Worm (Caenorhabditis elegans): ENCODE measurements around the gene lips-6.

The lips-6 gene

DNA sequence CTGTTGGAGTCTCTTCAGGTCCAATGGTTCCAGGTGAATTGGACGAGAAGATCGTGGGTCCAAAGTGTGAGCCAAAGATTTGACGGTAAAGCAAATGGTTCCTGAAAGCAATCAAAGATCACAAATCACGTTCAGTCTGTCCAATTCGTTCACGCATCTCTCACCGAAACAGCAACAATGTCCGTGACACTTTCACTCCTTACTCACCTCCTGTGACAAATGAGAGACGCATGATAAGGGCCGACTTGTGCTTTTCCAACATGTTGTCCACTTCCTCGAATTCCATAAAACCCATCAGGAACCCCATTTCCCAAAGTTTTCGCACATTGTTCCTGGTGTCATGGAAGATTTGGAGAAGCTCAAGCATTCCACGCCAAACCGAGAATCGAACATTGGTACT lies 24.9 kb upstream of the lips-6 start:
- TF ChIP-seq nhr-12 (tag; optimal IDR thresholded peaks at IDR 0.05) (no peak), nhr-237 (tag; optimal IDR thresholded peaks at IDR 0.05) (no peak), ceh-39 (tag; optimal IDR thresholded peaks at IDR 0.05) (no peak), bed-3 (GFP tag; optimal IDR thresholded peaks at IDR 0.05) (no peak), nhr-76 (tag; optimal IDR thresholded peaks at IDR 0.05) (no peak), ztf-11 (tag; optimal IDR thresholded peaks at IDR 0.05) (no peak), unc-62 (GFP tag; optimal IDR thresholded peaks at IDR 0.05) (no peak)

DNA sequence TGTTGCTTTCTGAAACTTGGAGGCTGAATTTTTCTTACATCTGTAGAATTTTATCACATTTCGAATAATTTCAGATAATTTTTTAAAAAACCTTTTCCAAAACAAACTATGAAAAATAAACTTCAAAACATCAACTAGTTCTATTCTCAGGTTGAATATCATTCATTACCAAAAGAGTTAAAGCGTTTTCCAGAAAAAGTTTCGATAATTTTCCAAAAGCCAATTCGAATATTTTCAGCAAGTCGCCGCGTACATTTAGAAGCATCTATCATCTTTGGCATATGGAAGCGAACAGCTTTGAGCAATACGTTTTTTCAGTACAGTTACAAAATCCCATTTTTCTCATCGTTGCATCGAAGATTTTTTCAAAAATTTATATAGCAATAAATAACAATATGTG lies 21.4 kb upstream of the lips-6 start:
- TF ChIP-seq ham-2 (GFP tag; optimal IDR thresholded peaks at IDR 0.05) = no peak
- no peak for TF ChIP-seq elt-3 (tag; optimal IDR thresholded peaks at IDR 0.05)
- no peak for TF ChIP-seq lsy-2 (tag; optimal IDR thresholded peaks at IDR 0.05)
- no peak for TF ChIP-seq pha-4 (tag; optimal IDR thresholded peaks at IDR 0.05)
- TF ChIP-seq flh-1 (GFP tag; optimal IDR thresholded peaks at IDR 0.05) = no peak
- TF ChIP-seq nhr-76 (tag; optimal IDR thresholded peaks at IDR 0.05) = no peak
- TF ChIP-seq ceh-83 (GFP tag; optimal IDR thresholded peaks at IDR 0.05) = no peak
- no peak for TF ChIP-seq blmp-1 (tag; optimal IDR thresholded peaks at IDR 0.05)
- no peak for TF ChIP-seq nhr-2 (tag; optimal IDR thresholded peaks at IDR 0.05)
- no peak for TF ChIP-seq lin-32 (GFP tag; optimal IDR thresholded peaks at IDR 0.05)
- no peak for TF ChIP-seq cnd-1 (tag; optimal IDR thresholded peaks at IDR 0.05)
- TF ChIP-seq ces-1 (GFP tag; optimal IDR thresholded peaks at IDR 0.05) = no peak
- no peak for TF ChIP-seq snpc-4 (tag; optimal IDR thresholded peaks at IDR 0.05)
- TF ChIP-seq mls-2 (tag; optimal IDR thresholded peaks at IDR 0.05) = no peak

DNA sequence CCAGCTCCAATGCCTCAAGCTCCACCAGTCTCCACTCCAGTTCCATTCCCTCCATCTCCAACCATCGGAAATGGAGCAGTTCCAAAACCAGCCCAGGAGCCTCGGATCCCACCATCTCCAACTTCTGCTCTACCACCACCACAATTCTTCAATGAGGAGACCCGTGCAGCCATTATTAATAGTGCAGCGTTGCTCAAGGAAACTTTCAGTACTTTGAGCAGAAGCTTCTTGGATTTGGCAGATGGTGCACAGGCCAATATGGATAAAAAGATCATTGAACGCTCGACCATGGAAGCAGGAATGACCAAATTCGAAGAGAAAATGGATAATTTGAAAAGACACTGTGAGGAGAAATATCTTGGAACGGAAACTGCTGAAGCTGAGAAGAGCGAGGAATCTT lies 19.9 kb upstream of the lips-6 start:
- no peak for TF ChIP-seq nhr-28 (tag; optimal IDR thresholded peaks at IDR 0.05)
- TF ChIP-seq bed-3 (GFP tag; optimal IDR thresholded peaks at IDR 0.05) = no peak
- TF ChIP-seq cnd-1 (tag; optimal IDR thresholded peaks at IDR 0.05) = no peak
- no peak for TF ChIP-seq blmp-1 (tag; optimal IDR thresholded peaks at IDR 0.05)
- TF ChIP-seq M03D4.4 (tag; optimal IDR thresholded peaks at IDR 0.05) = no peak
- TF ChIP-seq ceh-43 (GFP tag; optimal IDR thresholded peaks at IDR 0.05) = no peak
- TF ChIP-seq drap-1 (GFP tag; optimal IDR thresholded peaks at IDR 0.05) = no peak
- no peak for TF ChIP-seq ceh-39 (tag; optimal IDR thresholded peaks at IDR 0.05)
- no peak for TF ChIP-seq nhr-12 (tag; optimal IDR thresholded peaks at IDR 0.05)
- no peak for TF ChIP-seq unc-39 (tag; optimal IDR thresholded peaks at IDR 0.05)
- TF ChIP-seq hlh-1 (tag; optimal IDR thresholded peaks at IDR 0.05) = no peak
- no peak for TF ChIP-seq ceh-83 (GFP tag; optimal IDR thresholded peaks at IDR 0.05)
- TF ChIP-seq sem-2 (GFP tag; optimal IDR thresholded peaks at IDR 0.05) = no peak
- TF ChIP-seq ztf-11 (tag; optimal IDR thresholded peaks at IDR 0.05) = no peak
- no peak for TF ChIP-seq pha-4 (tag; optimal IDR thresholded peaks at IDR 0.05)
- no peak for TF ChIP-seq nhr-237 (tag; optimal IDR thresholded peaks at IDR 0.05)

DNA sequence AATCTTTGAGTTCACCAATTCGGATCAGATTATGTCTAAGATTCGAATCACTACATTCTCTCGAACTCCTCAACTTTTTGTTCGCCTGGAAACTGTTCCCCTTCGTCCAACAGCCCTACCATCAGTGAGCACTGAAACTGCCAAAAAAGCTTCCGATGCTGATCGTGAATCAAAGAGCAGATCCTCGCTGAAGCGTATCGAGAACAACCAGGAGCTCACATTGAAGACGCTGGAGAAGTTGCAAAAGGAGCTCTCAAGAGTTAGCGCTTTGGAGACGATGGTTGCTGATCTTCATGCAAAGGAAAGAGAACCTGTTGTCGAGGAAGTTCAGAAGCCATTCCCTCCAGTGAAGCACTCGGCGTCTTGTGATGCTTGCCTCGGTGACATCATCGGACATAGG lies 19.3 kb upstream of the lips-6 start:
- no peak for TF ChIP-seq cnd-1 (tag; optimal IDR thresholded peaks at IDR 0.05)
- no peak for TF ChIP-seq ztf-11 (tag; optimal IDR thresholded peaks at IDR 0.05)
- no peak for TF ChIP-seq ceh-83 (GFP tag; optimal IDR thresholded peaks at IDR 0.05)
- no peak for TF ChIP-seq elt-1 (tag; optimal IDR thresholded peaks at IDR 0.05; ENCODE audit: borderline replicate concordance, insufficient read depth)
- no peak for TF ChIP-seq lsy-2 (tag; optimal IDR thresholded peaks at IDR 0.05)
- TF ChIP-seq nhr-237 (tag; optimal IDR thresholded peaks at IDR 0.05) = no peak
- TF ChIP-seq lin-32 (GFP tag; optimal IDR thresholded peaks at IDR 0.05) = no peak
- no peak for TF ChIP-seq mep-1 (tag; optimal IDR thresholded peaks at IDR 0.05)
- TF ChIP-seq nhr-12 (tag; optimal IDR thresholded peaks at IDR 0.05) = no peak

DNA sequence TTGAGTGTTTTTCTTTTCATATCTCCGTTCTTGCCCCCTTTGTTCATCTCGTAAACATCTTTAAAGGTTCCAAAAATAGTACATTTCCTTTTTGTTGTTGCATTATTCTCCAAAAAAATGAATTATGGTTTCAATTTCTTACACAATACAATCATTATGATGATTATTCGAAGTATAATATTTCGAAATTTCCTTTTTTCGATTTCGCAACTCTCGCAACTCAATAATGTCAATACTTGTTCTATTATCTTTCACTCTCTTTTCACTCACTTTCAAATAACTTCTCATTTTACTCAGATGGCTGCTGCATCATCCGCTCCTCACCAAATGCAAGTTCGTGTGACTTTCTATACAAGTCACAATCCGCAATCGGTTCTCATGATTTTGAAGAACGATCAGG lies 18.5 kb upstream of the lips-6 start, which contains the start of gene sqst-1:
Gene sqst-1, plus strand, starts transcription at position 298 of the 400 bp plus-strand sequence.
- TF ChIP-seq elt-3 (tag; optimal IDR thresholded peaks at IDR 0.05) (no peak), cnd-1 (tag; optimal IDR thresholded peaks at IDR 0.05) (no peak), pha-4 (tag; optimal IDR thresholded peaks at IDR 0.05) (no peak), lsy-2 (tag; optimal IDR thresholded peaks at IDR 0.05) (no peak), lin-32 (GFP tag; optimal IDR thresholded peaks at IDR 0.05) (no peak), ztf-11 (tag; optimal IDR thresholded peaks at IDR 0.05) (no peak), bed-3 (GFP tag; optimal IDR thresholded peaks at IDR 0.05) (no peak)

DNA sequence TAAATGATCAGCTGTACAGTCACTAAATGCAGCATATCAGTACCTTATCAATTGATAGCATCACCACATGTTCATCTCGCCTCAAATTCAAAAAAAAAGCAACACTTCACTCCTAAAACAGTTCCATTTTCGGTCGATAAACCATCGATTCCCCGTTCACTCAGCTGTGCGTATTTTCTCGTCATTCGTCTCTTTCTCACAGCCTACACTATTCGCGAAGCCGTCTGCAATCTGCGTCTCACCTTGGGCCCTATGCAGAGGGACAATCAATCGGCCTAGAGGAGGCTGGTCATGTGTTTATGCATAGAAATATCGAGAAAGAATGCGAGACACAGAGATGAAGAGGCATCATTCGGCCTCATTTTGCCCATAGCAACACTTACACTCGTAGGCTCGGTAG lies 16.9 kb upstream of the lips-6 start:
- TF ChIP-seq ceh-43 (GFP tag; optimal IDR thresholded peaks at IDR 0.05) = no peak
- peak; percentile 50 for TF ChIP-seq cnd-1 (tag; optimal IDR thresholded peaks at IDR 0.05)
- peak; percentile 65 for TF ChIP-seq ham-2 (GFP tag; optimal IDR thresholded peaks at IDR 0.05)
- peak; percentile 79 for TF ChIP-seq nhr-237 (tag; optimal IDR thresholded peaks at IDR 0.05)
- TF ChIP-seq lin-13 (tag; optimal IDR thresholded peaks at IDR 0.05) = peak; percentile 54
- no peak for TF ChIP-seq nhr-12 (tag; optimal IDR thresholded peaks at IDR 0.05)
- TF ChIP-seq nhr-2 (tag; optimal IDR thresholded peaks at IDR 0.05) = peak; percentile 27
- TF ChIP-seq ztf-11 (tag; optimal IDR thresholded peaks at IDR 0.05) = no peak
- no peak for TF ChIP-seq elt-3 (tag; optimal IDR thresholded peaks at IDR 0.05)
- TF ChIP-seq M03D4.4 (tag; optimal IDR thresholded peaks at IDR 0.05) = no peak
- peak; percentile 81 for TF ChIP-seq mls-2 (tag; optimal IDR thresholded peaks at IDR 0.05)
- peak; percentile 58 for TF ChIP-seq lsy-2 (tag; optimal IDR thresholded peaks at IDR 0.05)
- no peak for TF ChIP-seq nhr-28 (tag; optimal IDR thresholded peaks at IDR 0.05)
- TF ChIP-seq blmp-1 (tag; optimal IDR thresholded peaks at IDR 0.05) = no peak
- peak; percentile 65 for TF ChIP-seq mep-1 (tag; optimal IDR thresholded peaks at IDR 0.05)
- peak; percentile 79 for TF ChIP-seq unc-62 (GFP tag; optimal IDR thresholded peaks at IDR 0.05)
- no peak for TF ChIP-seq sem-2 (GFP tag; optimal IDR thresholded peaks at IDR 0.05)
- no peak for TF ChIP-seq bed-3 (GFP tag; optimal IDR thresholded peaks at IDR 0.05)
- TF ChIP-seq nhr-76 (tag; optimal IDR thresholded peaks at IDR 0.05) = no peak
- peak; percentile 37 for TF ChIP-seq drap-1 (GFP tag; optimal IDR thresholded peaks at IDR 0.05)
- TF ChIP-seq flh-1 (GFP tag; optimal IDR thresholded peaks at IDR 0.05) = no peak
- TF ChIP-seq unc-120 (tag; optimal IDR thresholded peaks at IDR 0.05; ENCODE audit: poor library complexity, severe bottlenecking) = peak; percentile 68
- TF ChIP-seq tbx-8 (GFP tag; optimal IDR thresholded peaks at IDR 0.05) = peak; percentile 32
- TF ChIP-seq sptf-1 (tag; optimal IDR thresholded peaks at IDR 0.05) = peak; percentile 31
- TF ChIP-seq hlh-1 (tag; optimal IDR thresholded peaks at IDR 0.05) = peak; percentile 76
- TF ChIP-seq ces-1 (GFP tag; optimal IDR thresholded peaks at IDR 0.05) = peak; percentile 55
- no peak for TF ChIP-seq snpc-4 (tag; optimal IDR thresholded peaks at IDR 0.05)
- no peak for TF ChIP-seq mab-5 (tag; optimal IDR thresholded peaks at IDR 0.05)
- TF ChIP-seq unc-39 (tag; optimal IDR thresholded peaks at IDR 0.05) = no peak
- no peak for TF ChIP-seq ceh-83 (GFP tag; optimal IDR thresholded peaks at IDR 0.05)
- peak; percentile 98 for TF ChIP-seq ceh-39 (tag; optimal IDR thresholded peaks at IDR 0.05)
